Worm (Caenorhabditis elegans) whole organism, young adult: ENCODE results near the gene cmk-1.
A peak's percentile ranks its signal among the peaks of the same experiment; 100 is the strongest.

Source experiments
- B0019.2 ChIP-seq: fragments of 200-800 bp; sonication (Bioruptor generic); conservative IDR thresholded peaks from 2 replicates; pipeline ENCODE4 v1.3.6; 2022; ENCODE audit warnings: missing genetic modification reagents, missing genetic modification characterization, missing compliant biosample characterization
- B0261.1 ChIP-seq: sonication (generic microtip); optimal IDR thresholded peaks from 2 replicates; lab custom pipeline; 2016; ENCODE audit warnings: mild to moderate bottlenecking, missing genetic modification characterization, moderate library complexity, missing compliant biosample characterization
- F23B12.7 ChIP-seq: sonication (generic microtip); optimal IDR thresholded peaks from 2 replicates; lab custom pipeline; 2017; ENCODE audit warnings: missing genetic modification characterization, mild to moderate bottlenecking, missing compliant biosample characterization, antibody characterized with exemption, moderate library complexity; ENCODE audit not compliant: insufficient read depth
- F33H1.4 ChIP-seq: fragments of 200-800 bp; sonication (Bioruptor generic); IDR thresholded peaks from 2 replicates; pipeline ENCODE4 v1.3.6; 2022; ENCODE audit warnings: missing genetic modification reagents, missing genetic modification characterization, missing compliant biosample characterization
- F52B5.7 ChIP-seq: sonication (generic microtip); optimal IDR thresholded peaks from 2 replicates; lab custom pipeline; 2016; ENCODE audit warnings: mild to moderate bottlenecking, missing genetic modification characterization, missing compliant biosample characterization
- K11D2.4 ChIP-seq: fragments of 200-800 bp; sonication (Bioruptor generic); IDR thresholded peaks from 2 replicates; pipeline ENCODE4 v1.3.6; 2022; ENCODE audit warnings: missing genetic modification reagents, missing genetic modification characterization, missing compliant biosample characterization
- Y53F4B.3 ChIP-seq: fragments of 200-800 bp; sonication (Bioruptor generic); IDR thresholded peaks from 2 replicates; pipeline ENCODE4 v1.3.6; 2022; ENCODE audit warnings: missing genetic modification reagents, missing genetic modification characterization, missing compliant biosample characterization
- Y56A3A.18 ChIP-seq: fragments of 200-800 bp; sonication (Bioruptor generic); IDR thresholded peaks from 2 replicates; pipeline ENCODE4 v1.3.6; 2022; ENCODE audit warnings: missing genetic modification reagents, missing genetic modification characterization, missing compliant biosample characterization
- Y67H2A.10 ChIP-seq: fragments of 200-800 bp; sonication (Bioruptor generic); conservative IDR thresholded peaks from 2 replicates; pipeline ENCODE4 v1.3.6; 2022; ENCODE audit warnings: missing genetic modification reagents, missing genetic modification characterization, missing compliant biosample characterization
- Y79H2A.3 ChIP-seq: fragments of 200-800 bp; sonication (Bioruptor generic); conservative IDR thresholded peaks from 2 replicates; pipeline ENCODE4 v1.3.6; 2022; ENCODE audit warnings: missing genetic modification reagents, missing genetic modification characterization, missing compliant biosample characterization
- attf-3 ChIP-seq: fragments of 200-800 bp; sonication (Bioruptor generic); conservative IDR thresholded peaks from 2 replicates; pipeline ENCODE4 v1.3.6; 2022; ENCODE audit warnings: missing genetic modification reagents, missing genetic modification characterization, missing compliant biosample characterization
- bed-1 ChIP-seq: fragments of 200-800 bp; sonication (Bioruptor generic); IDR thresholded peaks from 2 replicates; pipeline ENCODE4 v1.3.6; 2022; ENCODE audit warnings: missing genetic modification reagents, missing genetic modification characterization, missing compliant biosample characterization
- bed-2 ChIP-seq: fragments of 200-800 bp; sonication (Bioruptor generic); IDR thresholded peaks from 2 replicates; pipeline ENCODE4 v1.3.6; 2022; ENCODE audit warnings: missing genetic modification reagents, missing genetic modification characterization, missing compliant biosample characterization
- ceh-40 ChIP-seq: fragments of 200-800 bp; sonication (Bioruptor generic); IDR thresholded peaks from 2 replicates; pipeline ENCODE4 v1.3.6; 2022; ENCODE audit warnings: missing genetic modification characterization, missing compliant biosample characterization
- ceh-91 ChIP-seq: fragments of 200-800 bp; sonication (Bioruptor generic); IDR thresholded peaks from 2 replicates; pipeline ENCODE4 v1.3.6; 2022; ENCODE audit warnings: missing genetic modification reagents, missing genetic modification characterization, missing compliant biosample characterization
- chd-7 ChIP-seq: sonication (generic microtip); optimal IDR thresholded peaks from 2 replicates; lab custom pipeline; 2016; ENCODE audit warnings: mild to moderate bottlenecking, missing genetic modification characterization, moderate library complexity, missing compliant biosample characterization
- dox-1 ChIP-seq: fragments of 200-800 bp; sonication (Bioruptor generic); IDR thresholded peaks from 2 replicates; pipeline ENCODE4 v1.3.6; 2022; ENCODE audit warnings: missing genetic modification reagents, missing genetic modification characterization, missing compliant biosample characterization
- dpff-1 ChIP-seq: sonication (generic microtip); optimal IDR thresholded peaks from 2 replicates; lab custom pipeline; 2017; ENCODE audit warnings: mild to moderate bottlenecking, missing genetic modification characterization, missing compliant biosample characterization
- efl-1 ChIP-seq: fragments of 150-350 bp; optimal IDR thresholded peaks from 2 replicates; lab custom pipeline; 2014; ENCODE audit warnings: missing biosample characterization, missing genetic modification reagents, missing genetic modification characterization
- egl-44 ChIP-seq: fragments of 200-800 bp; sonication (Bioruptor generic); IDR thresholded peaks from 2 replicates; pipeline ENCODE4 v1.3.6; 2022; ENCODE audit warnings: missing genetic modification reagents, missing genetic modification characterization, missing compliant biosample characterization
- egrh-3 ChIP-seq: fragments of 200-800 bp; sonication (Bioruptor generic); IDR thresholded peaks from 2 replicates; pipeline ENCODE4 v1.3.6; 2022; ENCODE audit warnings: missing genetic modification reagents, missing genetic modification characterization, missing compliant biosample characterization
- ekl-4 ChIP-seq: fragments of 200-800 bp; sonication (Bioruptor generic); IDR thresholded peaks from 2 replicates; pipeline ENCODE4 v1.3.6; 2022; ENCODE audit warnings: missing genetic modification reagents, missing genetic modification characterization, missing compliant biosample characterization
- him-1 ChIP-seq: sonication (generic microtip); optimal IDR thresholded peaks from 2 replicates; lab custom pipeline; 2016; ENCODE audit warnings: missing genotype, missing genetic modification reagents, missing genetic modification characterization, missing compliant biosample characterization
- hlh-12 ChIP-seq: sonication (generic microtip); optimal IDR thresholded peaks from 2 replicates; lab custom pipeline; 2016; ENCODE audit warnings: missing genetic modification characterization, missing compliant biosample characterization
- hsf-1 ChIP-seq: fragments of 200-800 bp; sonication (Bioruptor generic); IDR thresholded peaks from 2 replicates; pipeline ENCODE4 v1.3.6; 2022; ENCODE audit warnings: missing genetic modification reagents, missing genetic modification characterization, missing compliant biosample characterization
- lag-1 ChIP-seq: fragments of 200-800 bp; sonication (Bioruptor generic); IDR thresholded peaks from 2 replicates; pipeline ENCODE4 v1.3.6; 2022; ENCODE audit warnings: missing genetic modification reagents, missing genetic modification characterization, missing compliant biosample characterization
- let-526 ChIP-seq: fragments of 200-800 bp; sonication (Bioruptor generic); IDR thresholded peaks from 2 replicates; pipeline ENCODE4 v1.3.6; 2022; ENCODE audit warnings: missing genetic modification reagents, missing genetic modification characterization, missing compliant biosample characterization
- lin-40 ChIP-seq: sonication (generic microtip); optimal IDR thresholded peaks from 2 replicates; lab custom pipeline; 2016; ENCODE audit warnings: missing genetic modification characterization, mild to moderate bottlenecking, missing compliant biosample characterization, missing genotype, missing genetic modification reagents
- madf-10 ChIP-seq: sonication (generic microtip); optimal IDR thresholded peaks from 2 replicates; lab custom pipeline; 2016; ENCODE audit warnings: mild to moderate bottlenecking, missing genetic modification characterization, missing compliant biosample characterization
- madf-3 ChIP-seq: fragments of 200-800 bp; sonication (Bioruptor generic); IDR thresholded peaks from 2 replicates; pipeline ENCODE4 v1.3.6; 2022; ENCODE audit warnings: missing genetic modification reagents, missing genetic modification characterization, missing compliant biosample characterization
- madf-6 ChIP-seq: fragments of 200-800 bp; sonication (Bioruptor generic); IDR thresholded peaks from 2 replicates; pipeline ENCODE4 v1.3.6; 2022; ENCODE audit warnings: missing genetic modification reagents, missing genetic modification characterization, missing compliant biosample characterization
- nfya-2 ChIP-seq: fragments of 200-800 bp; sonication (Bioruptor generic); IDR thresholded peaks from 2 replicates; pipeline ENCODE4 v1.3.6; 2022; ENCODE audit warnings: missing genetic modification reagents, missing genetic modification characterization, missing compliant biosample characterization
- nfyb-1 ChIP-seq: fragments of 200-800 bp; sonication (Bioruptor generic); IDR thresholded peaks from 2 replicates; pipeline ENCODE4 v1.3.6; 2022; ENCODE audit warnings: missing genetic modification reagents, missing genetic modification characterization, missing compliant biosample characterization
- nhr-120 ChIP-seq: fragments of 200-800 bp; sonication (Bioruptor generic); IDR thresholded peaks from 2 replicates; pipeline ENCODE4 v1.3.6; 2022; ENCODE audit warnings: missing genetic modification characterization, missing compliant biosample characterization
- nhr-80 ChIP-seq: sonication (generic microtip); optimal IDR thresholded peaks from 2 replicates; lab custom pipeline; 2016; ENCODE audit warnings: missing genetic modification characterization, missing compliant biosample characterization
- rcor-1 ChIP-seq: fragments of 200-800 bp; sonication (Bioruptor generic); IDR thresholded peaks from 2 replicates; pipeline ENCODE4 v1.3.6; 2022; ENCODE audit warnings: missing genetic modification reagents, missing genetic modification characterization, missing compliant biosample characterization
- sptf-2 ChIP-seq: fragments of 200-800 bp; sonication (Bioruptor generic); optimal IDR thresholded peaks from 2 replicates; lab custom pipeline; 2018; ENCODE audit warnings: mild to moderate bottlenecking, missing genetic modification characterization, missing compliant biosample characterization
- tlf-1 ChIP-seq: fragments of 200-800 bp; sonication (Bioruptor generic); optimal IDR thresholded peaks from 2 replicates; lab custom pipeline; 2018; ENCODE audit warnings: mild to moderate bottlenecking, missing genetic modification characterization, missing compliant biosample characterization
- zfh-2 ChIP-seq: fragments of 200-800 bp; sonication (Bioruptor generic); conservative IDR thresholded peaks from 2 replicates; pipeline ENCODE4 v1.3.6; 2022; ENCODE audit warnings: missing genetic modification reagents, missing genetic modification characterization, missing compliant biosample characterization

The cmk-1 gene

ce11 chrIV:1831174-1831573 is 6.9 kb downstream of the cmk-1 start (continued):
- peak; percentile 99 for TF ChIP-seq bed-1 (GFP tag; lab: Robert Waterston, UW)
- peak; percentile 97 for TF ChIP-seq nfyb-1 (GFP tag; lab: Robert Waterston, UW)
- TF ChIP-seq bed-2 (GFP tag; lab: Robert Waterston, UW) = peak; percentile 96
- peak; percentile 84 for TF ChIP-seq rcor-1 (GFP tag; lab: Robert Waterston, UW)
- peak; percentile 66; the same call in 1 of the 2 replicates for TF ChIP-seq Y79H2A.3 (GFP tag; lab: Robert Waterston, UW)
- TF ChIP-seq attf-3 (GFP tag; lab: Robert Waterston, UW) = peak; percentile 78
- peak; percentile 89; the same call in 1 of the 2 replicates for TF ChIP-seq Y56A3A.18
- TF ChIP-seq nhr-120 (GFP tag; lab: Robert Waterston, UW) = peak; percentile 98
- TF ChIP-seq dox-1 = peak; percentile 77
- peak; percentile 95 for TF ChIP-seq ekl-4 (GFP tag; lab: Robert Waterston, UW)
- peak; percentile 96 for TF ChIP-seq madf-3 (GFP tag; lab: Robert Waterston, UW)
- peak; percentile 98 for TF ChIP-seq egl-44
- TF ChIP-seq B0019.2 = peak; percentile 92
- peak; percentile 67; the same call in 1 of the 2 replicates for TF ChIP-seq Y67H2A.10 (GFP tag; lab: Robert Waterston, UW)
- peak; percentile 92 for TF ChIP-seq ceh-40 (GFP tag; lab: Robert Waterston, UW)
- TF ChIP-seq ceh-91 (GFP tag; lab: Robert Waterston, UW) = peak; percentile 71
- peak; percentile 77 for TF ChIP-seq madf-6
- TF ChIP-seq let-526 = peak; percentile 97

ce11 chrIV:1833115-1833514 is 8.8 kb downstream of the cmk-1 start:
- TF ChIP-seq F52B5.7 (no peak), lin-40 (tag; lab: Kevin White, UChicago) (no peak), hsf-1 (GFP tag; lab: Robert Waterston, UW) (no peak), sptf-2 (GFP tag; lab: Kevin White, UChicago) (no peak), Y53F4B.3 (GFP tag; lab: Robert Waterston, UW) (no peak), F23B12.7 (no peak), tlf-1 (GFP tag; lab: Kevin White, UChicago) (no peak), him-1 (tag; lab: Kevin White, UChicago) (no peak), ekl-4 (GFP tag; lab: Robert Waterston, UW) (no peak), lag-1 (GFP tag; lab: Robert Waterston, UW) (no peak), dox-1 (no peak)

- TF ChIP-seq nhr-80 (tag; lab: Kevin White, UChicago) = peak; percentile 28
- TF ChIP-seq dpff-1 (tag; lab: Kevin White, UChicago) = no peak
These were observed 10.0 kb downstream of the cmk-1 start, which contains the start of gene ccm-2 for ce11 chrIV:1834242-1834641. Gene ccm-2 (plus strand): TSS chrIV:1834628.

- TF ChIP-seq hlh-12 (tag; lab: Kevin White, UChicago) (no peak), efl-1 (GFP tag; lab: Kevin White, UChicago) (no peak), zfh-2 (GFP tag; lab: Robert Waterston, UW) (no peak), chd-7 (tag; lab: Kevin White, UChicago) (no peak), B0261.1 (tag; lab: Kevin White, UChicago) (no peak), egrh-3 (no peak), madf-10 (tag; lab: Kevin White, UChicago) (no peak), lin-40 (tag; lab: Kevin White, UChicago) (no peak), F33H1.4 (GFP tag; lab: Robert Waterston, UW) (no peak), K11D2.4 (no peak), egl-44 (no peak), nfya-2 (GFP tag; lab: Robert Waterston, UW) (no peak)
- TF ChIP-seq, all 124 proteins: peak for 0
These were observed 10.7 kb downstream of the cmk-1 start for ce11 chrIV:1834972-1835371.
